Fruit fly (Drosophila melanogaster): ENCODE data around the gene ScsbetaA.

ScsbetaA gene

dm6 chr3R:8925924-8926553, 12.5 kb upstream of the ScsbetaA start (continued):
- TF ChIP-seq CG4730 (GFP tag; IDR thresholded peaks at IDR 0.05) (peak; percentile 48; the same call in 1 of the 2 replicates), CG15696 (tag; optimal IDR thresholded peaks at IDR 0.05) (peak; percentile 73), CG18476 (GFP tag; optimal IDR thresholded peaks at IDR 0.05) (no peak), mam (GFP tag; optimal IDR thresholded peaks at IDR 0.05) (no peak), fru (optimal IDR thresholded peaks at IDR 0.05) (no peak), CG10267 (tag; optimal IDR thresholded peaks at IDR 0.05) (peak; percentile 69), CG16815 (GFP tag; optimal IDR thresholded peaks at IDR 0.05) (peak; percentile 36), CG4617 (GFP tag; optimal IDR thresholded peaks at IDR 0.05; ENCODE audit: borderline replicate concordance) (no peak), Antp (GFP tag; optimal IDR thresholded peaks at IDR 0.05) (peak; percentile 41), Bgb (GFP tag; IDR thresholded peaks at IDR 0.05; ENCODE audit: partially characterized antibody) (no peak), CG6654 (GFP tag; optimal IDR thresholded peaks at IDR 0.05) (peak; percentile 47), dm (GFP tag; optimal IDR thresholded peaks at IDR 0.05) (peak; percentile 25), trh (GFP tag; optimal IDR thresholded peaks at IDR 0.05) (no peak), fd96Cb (tag; optimal IDR thresholded peaks at IDR 0.05) (peak; percentile 85), CG9727 (GFP tag; optimal IDR thresholded peaks at IDR 0.05) (peak; percentile 31), schlank (tag; optimal IDR thresholded peaks at IDR 0.05) (no peak), CG14050 (GFP tag; IDR thresholded peaks at IDR 0.05) (no peak), kni (GFP tag; optimal IDR thresholded peaks at IDR 0.05) (peak; percentile 95), CG30403 (GFP tag; optimal IDR thresholded peaks at IDR 0.05) (peak; percentile 50), CG7987 (GFP tag; optimal IDR thresholded peaks at IDR 0.05) (no peak), CG14667 (GFP tag; IDR thresholded peaks at IDR 0.05) (no peak), bowl (GFP tag; IDR thresholded peaks at IDR 0.05) (no peak), CG5953 (GFP tag; IDR thresholded peaks at IDR 0.05) (0 out of 2 replicates have a peak, but pooled peaks have one; percentile 5), so (GFP tag; IDR thresholded peaks at IDR 0.05) (no peak), Xbp1 (GFP tag; optimal IDR thresholded peaks at IDR 0.05) (peak; percentile 55), sqz (GFP tag; optimal IDR thresholded peaks at IDR 0.05) (peak; percentile 88), slou (GFP tag; optimal IDR thresholded peaks at IDR 0.05) (no peak), dan (GFP tag; IDR thresholded peaks at IDR 0.05) (no peak), yki (optimal IDR thresholded peaks at IDR 0.05) (no peak), psq (GFP tag; optimal IDR thresholded peaks at IDR 0.05) (no peak), CG3726 (GFP tag; IDR thresholded peaks at IDR 0.05) (peak; percentile 61; the same call in 1 of the 3 replicates), Elba2 (GFP tag; optimal IDR thresholded peaks at IDR 0.05) (no peak), YL-1 (GFP tag; optimal IDR thresholded peaks at IDR 0.05) (no peak), CG30431 (GFP tag; optimal IDR thresholded peaks at IDR 0.05) (peak; percentile 13), Atf3 (GFP tag; optimal IDR thresholded peaks at IDR 0.05) (peak; percentile 22), Sin3A (optimal IDR thresholded peaks at IDR 0.05) (no peak), CG9797 (GFP tag; optimal IDR thresholded peaks at IDR 0.05) (peak; percentile 6), scrt (GFP tag; optimal IDR thresholded peaks at IDR 0.05) (peak; percentile 8), Awh (GFP tag; IDR thresholded peaks at IDR 0.05) (peak; percentile 86), nerfin-2 (GFP tag; IDR thresholded peaks at IDR 0.05; ENCODE audit: partially characterized antibody) (no peak), Rfx (GFP tag; IDR thresholded peaks at IDR 0.05) (no peak), Bdp1 (GFP tag; optimal IDR thresholded peaks at IDR 0.05) (peak; percentile 6), Atf-2 (GFP tag; optimal IDR thresholded peaks at IDR 0.05) (no peak), Six4 (GFP tag; optimal IDR thresholded peaks at IDR 0.05) (peak; percentile 22), CG2712 (tag; optimal IDR thresholded peaks at IDR 0.05) (peak; percentile 93), CG8388 (GFP tag; optimal IDR thresholded peaks at IDR 0.05) (peak; percentile 68), chinmo (GFP tag; IDR thresholded peaks at IDR 0.05; ENCODE audit: partially characterized antibody) (no peak), Hr3 (GFP tag; optimal IDR thresholded peaks at IDR 0.05) (peak; percentile 5), CG42726 (GFP tag; IDR thresholded peaks at IDR 0.05; ENCODE audit: partially characterized antibody) (no peak), CG12942 (GFP tag; optimal IDR thresholded peaks at IDR 0.05) (no peak), Sry-β (GFP tag; optimal IDR thresholded peaks at IDR 0.05) (peak; percentile 8)
